Fruit fly (Drosophila melanogaster): ENCODE results near the gene CG6985.

dm6 chr3R:22733751-22734150 is 7.2 kb upstream of the CG6985 start, which contains the start of gene Takl2:
- TF ChIP-seq Jra (GFP tag; optimal IDR thresholded peaks at IDR 0.05) (no peak), Abd-B (GFP tag; optimal IDR thresholded peaks at IDR 0.05) (no peak), Myc (optimal IDR thresholded peaks at IDR 0.05) (no peak), Sp1 (GFP tag; optimal IDR thresholded peaks at IDR 0.05) (no peak), Dfd (GFP tag; optimal IDR thresholded peaks at IDR 0.05) (no peak), psq (GFP tag; optimal IDR thresholded peaks at IDR 0.05) (no peak), Hr78 (GFP tag; optimal IDR thresholded peaks at IDR 0.05) (no peak), Hnf4 (GFP tag; optimal IDR thresholded peaks at IDR 0.05) (no peak), CG32264 (GFP tag; optimal IDR thresholded peaks at IDR 0.05) (no peak), dl (GFP tag; optimal IDR thresholded peaks at IDR 0.05; ENCODE audit: insufficient read depth in 1 of 2, partially characterized antibody in 2 of 2) (no peak)
